Worm (Caenorhabditis elegans) whole organism, L1 larva: ENCODE results near the gene F09B9.4.

Experiments used
- lir-3 ChIP-seq: sonication (generic microtip); optimal IDR thresholded peaks from 2 replicates; lab custom pipeline; 2016; ENCODE audit warnings: mild to moderate bottlenecking, missing genetic modification characterization, moderate library complexity, missing compliant biosample characterization; ENCODE audit not compliant: poor library complexity
- unc-130 ChIP-seq: fragments of 150-350 bp; optimal IDR thresholded peaks from 2 replicates; lab custom pipeline; 2017; ENCODE audit warnings: missing biosample characterization, missing genetic modification characterization, inconsistent platforms
- zag-1 ChIP-seq: fragments of 150-350 bp; optimal IDR thresholded peaks from 2 replicates; lab custom pipeline; 2014; ENCODE audit warnings: missing biosample characterization, missing genetic modification characterization

DNA sequence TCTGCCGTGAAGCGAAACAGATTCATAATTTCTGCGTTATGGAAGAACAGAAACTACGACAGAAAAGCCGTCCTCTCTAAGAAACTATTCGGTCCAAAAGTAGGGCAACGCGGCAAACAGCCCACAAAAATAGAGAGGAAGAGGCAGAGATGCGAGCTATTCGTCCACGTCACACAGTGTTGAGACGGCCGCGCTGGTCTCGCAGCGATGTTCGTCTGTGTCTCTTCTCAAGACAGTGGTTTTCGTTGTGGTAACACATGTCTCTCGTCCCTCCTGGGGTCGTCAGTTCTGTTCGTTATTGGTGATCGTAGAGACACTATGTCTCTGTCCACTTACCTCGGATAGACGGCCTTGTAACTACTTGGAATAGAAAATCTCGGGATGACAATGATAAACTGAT, 1.7 kb upstream of the F09B9.4 start, which contains the start of gene erd-2.1:
- TF ChIP-seq lir-3 (tag; lab: Kevin White, UChicago) = no peak
- no peak for TF ChIP-seq unc-130
- TF ChIP-seq zag-1 (tag; lab: Kevin White, UChicago) = no peak
